Fruit fly (Drosophila melanogaster): Measurements from ENCODE around the gene OtopLc.

Gene OtopLc

DNA sequence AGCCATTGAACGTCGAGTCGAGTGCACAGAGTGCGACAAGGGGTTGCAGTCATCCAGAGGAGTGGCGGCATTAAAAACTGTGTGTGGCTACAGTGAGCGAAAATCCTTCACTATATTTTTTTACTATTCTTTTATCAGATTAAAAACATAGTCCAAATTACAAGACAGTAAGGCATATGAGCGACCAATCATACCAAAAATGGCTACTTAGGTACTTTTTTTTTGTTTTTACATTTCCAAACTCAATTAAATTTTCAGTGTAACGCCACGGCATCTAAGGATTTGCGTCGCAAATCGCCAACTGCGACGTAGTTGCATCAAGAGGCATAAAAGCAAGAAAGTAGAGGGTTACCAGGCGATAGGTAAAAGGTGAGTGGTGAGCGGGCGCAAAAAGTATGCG, 23.6 kb downstream of the OtopLc start (continued):
- TF ChIP-seq Ets96B (tag; optimal IDR thresholded peaks at IDR 0.05) (peak; percentile 28), Sox14 (GFP tag; optimal IDR thresholded peaks at IDR 0.05) (no peak), CG1621 (tag; optimal IDR thresholded peaks at IDR 0.05) (peak; percentile 23), CG34406 (GFP tag; optimal IDR thresholded peaks at IDR 0.05) (no peak), CG32006 (GFP tag; optimal IDR thresholded peaks at IDR 0.05) (no peak), cyc (GFP tag; optimal IDR thresholded peaks at IDR 0.05) (peak; percentile 28), Met (GFP tag; optimal IDR thresholded peaks at IDR 0.05) (peak; percentile 21), CG10631 (GFP tag; optimal IDR thresholded peaks at IDR 0.05) (peak; percentile 4), Lpt (GFP tag; optimal IDR thresholded peaks at IDR 0.05) (no peak), CG3032 (tag; optimal IDR thresholded peaks at IDR 0.05) (peak; percentile 15), CG6792 (GFP tag; optimal IDR thresholded peaks at IDR 0.05) (peak; percentile 43), spab (GFP tag; optimal IDR thresholded peaks at IDR 0.05) (no peak), CG3919 (GFP tag; optimal IDR thresholded peaks at IDR 0.05) (peak; percentile 22), pdm3 (GFP tag; optimal IDR thresholded peaks at IDR 0.05) (peak; percentile 16), dac (GFP tag; optimal IDR thresholded peaks at IDR 0.05) (peak; percentile 3), fd59A (GFP tag; optimal IDR thresholded peaks at IDR 0.05) (no peak), Smox (GFP tag; optimal IDR thresholded peaks at IDR 0.05) (peak; percentile 11), svp (GFP tag) (no peak), net (GFP tag; optimal IDR thresholded peaks at IDR 0.05) (no peak), Sox102F (GFP tag; optimal IDR thresholded peaks at IDR 0.05) (no peak), Hr39 (GFP tag; optimal IDR thresholded peaks at IDR 0.05) (peak; percentile 33), CG11294 (GFP tag; IDR thresholded peaks at IDR 0.05) (no peak), CG11902 (GFP tag; optimal IDR thresholded peaks at IDR 0.05) (peak; percentile 12), CG6854 (GFP tag; optimal IDR thresholded peaks at IDR 0.05) (peak; percentile 13), CG8319 (GFP tag; optimal IDR thresholded peaks at IDR 0.05) (no peak), CG6276 (GFP tag; optimal IDR thresholded peaks at IDR 0.05) (peak; percentile 9), Hr4 (GFP tag; optimal IDR thresholded peaks at IDR 0.05) (peak; percentile 22), CG8632 (GFP tag; optimal IDR thresholded peaks at IDR 0.05) (no peak), Hr38 (GFP tag; optimal IDR thresholded peaks at IDR 0.05) (no peak), CG10669 (GFP tag; optimal IDR thresholded peaks at IDR 0.05) (peak; percentile 37), CG8119 (GFP tag; IDR thresholded peaks at IDR 0.05) (0 out of 3 replicates have a peak, but pooled peaks have one; percentile 24)

DNA sequence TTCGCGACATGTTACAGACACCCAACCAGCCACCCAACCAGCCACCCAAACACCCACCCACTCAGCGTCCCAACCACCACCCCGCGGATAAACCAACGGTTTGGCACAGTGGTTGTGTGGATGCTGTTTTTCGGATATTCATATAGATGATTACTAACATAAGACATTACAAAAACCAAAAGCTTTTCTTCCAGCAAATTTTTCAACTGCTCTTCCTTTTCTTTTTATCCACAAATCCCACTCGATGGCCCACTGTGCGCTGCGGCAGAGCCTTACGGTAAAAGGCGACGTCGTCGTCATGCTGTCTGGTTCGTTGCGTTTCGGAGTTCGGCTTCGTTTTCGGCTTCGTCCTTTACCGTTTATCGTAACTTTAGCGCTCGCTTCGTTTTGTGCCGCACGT, 24.1 kb downstream of the OtopLc start:
- TF ChIP-seq Sox15 (GFP tag; optimal IDR thresholded peaks at IDR 0.05) = no peak
- TF ChIP-seq CG10669 (GFP tag; optimal IDR thresholded peaks at IDR 0.05) = peak; percentile 33
- no peak for TF ChIP-seq CG8632 (GFP tag; optimal IDR thresholded peaks at IDR 0.05)
- no peak for TF ChIP-seq ss (GFP tag; optimal IDR thresholded peaks at IDR 0.05)
- TF ChIP-seq Met (GFP tag; optimal IDR thresholded peaks at IDR 0.05) = peak; percentile 17
- peak; percentile 79 for TF ChIP-seq eg (GFP tag; IDR thresholded peaks at IDR 0.05)
- TF ChIP-seq achi (GFP tag; optimal IDR thresholded peaks at IDR 0.05) = peak; percentile 38
- peak; percentile 68 for TF ChIP-seq svp (GFP tag)
- TF ChIP-seq CG10631 (GFP tag; optimal IDR thresholded peaks at IDR 0.05) = peak; percentile 10
- peak; percentile 15 for TF ChIP-seq topi (GFP tag; optimal IDR thresholded peaks at IDR 0.05)
- TF ChIP-seq cyc (GFP tag; optimal IDR thresholded peaks at IDR 0.05) = peak; percentile 26
- TF ChIP-seq Gug (GFP tag; IDR thresholded peaks at IDR 0.05) = peak; percentile 64
- peak; percentile 76 for TF ChIP-seq CG6163 (GFP tag; IDR thresholded peaks at IDR 0.05)
- no peak for TF ChIP-seq CG3032 (tag; optimal IDR thresholded peaks at IDR 0.05)
- peak; percentile 68 for TF ChIP-seq CG15336 (GFP tag; IDR thresholded peaks at IDR 0.05)
- TF ChIP-seq vri (GFP tag; optimal IDR thresholded peaks at IDR 0.05) = peak; percentile 5
- TF ChIP-seq Sox14 (GFP tag; optimal IDR thresholded peaks at IDR 0.05) = no peak
- peak; percentile 18 for TF ChIP-seq Hr4 (GFP tag; optimal IDR thresholded peaks at IDR 0.05)
- peak; percentile 10 for TF ChIP-seq acj6 (GFP tag; optimal IDR thresholded peaks at IDR 0.05)
- TF ChIP-seq CG8119 (GFP tag; IDR thresholded peaks at IDR 0.05) = peak; percentile 28; the same call in 2 of the 3 replicates
- no peak for TF ChIP-seq CG16779 (tag; optimal IDR thresholded peaks at IDR 0.05)
- TF ChIP-seq Ets96B (tag; optimal IDR thresholded peaks at IDR 0.05) = peak; percentile 35
- TF ChIP-seq Eip78C (GFP tag) = peak; percentile 73
- TF ChIP-seq net (GFP tag; optimal IDR thresholded peaks at IDR 0.05) = no peak
- TF ChIP-seq CG32006 (GFP tag; optimal IDR thresholded peaks at IDR 0.05) = peak; percentile 16
- TF ChIP-seq CG11294 (GFP tag; IDR thresholded peaks at IDR 0.05) = peak; percentile 33; the same call in 1 of the 2 replicates
- no peak for TF ChIP-seq CG11762 (GFP tag; optimal IDR thresholded peaks at IDR 0.05; ENCODE audit: insufficient read depth)
- TF ChIP-seq pdm3 (GFP tag; optimal IDR thresholded peaks at IDR 0.05) = peak; percentile 33
- TF ChIP-seq Sox102F (GFP tag; optimal IDR thresholded peaks at IDR 0.05) = peak; percentile 11
- peak; percentile 22 for TF ChIP-seq lz (GFP tag; optimal IDR thresholded peaks at IDR 0.05)
- TF ChIP-seq dsx (GFP tag; optimal IDR thresholded peaks at IDR 0.05; ENCODE audit: poor library complexity, severe bottlenecking) = no peak
- no peak for TF ChIP-seq CG8319 (GFP tag; optimal IDR thresholded peaks at IDR 0.05)
- TF ChIP-seq Hr39 (GFP tag; optimal IDR thresholded peaks at IDR 0.05) = peak; percentile 38
- TF ChIP-seq CG3919 (GFP tag; optimal IDR thresholded peaks at IDR 0.05) = peak; percentile 28
- TF ChIP-seq OdsH (GFP tag; optimal IDR thresholded peaks at IDR 0.05) = peak; percentile 32
- no peak for TF ChIP-seq CG1621 (tag; optimal IDR thresholded peaks at IDR 0.05)
- peak; percentile 24 for TF ChIP-seq CG31627 (GFP tag; optimal IDR thresholded peaks at IDR 0.05)
